Fruit fly (Drosophila melanogaster): Measurements from ENCODE around the gene vkg.

- TF ChIP-seq CG8478 (optimal IDR thresholded peaks at IDR 0.05), result no peak
- TF ChIP-seq psq (optimal IDR thresholded peaks at IDR 0.05), result no peak
These were observed 7.5 kb downstream of the vkg start for dm6 chr2L:5020479-5020878.
